Worm (Caenorhabditis elegans) whole organism, young adult: ENCODE data around the gene gstk-1.
A peak's percentile ranks its signal among the peaks of the same experiment; 100 is the strongest.

Experiments
- B0035.1 ChIP-seq: sonication (generic microtip); optimal IDR thresholded peaks from 2 replicates; lab custom pipeline; 2016; ENCODE audit warnings: missing genetic modification characterization, mild to moderate bottlenecking, missing compliant biosample characterization, missing genotype, missing genetic modification reagents
- B0336.3 ChIP-seq: fragments of 200-800 bp; sonication (Bioruptor generic); IDR thresholded peaks from 2 replicates; pipeline ENCODE4 v1.3.6; 2022; ENCODE audit warnings: missing genetic modification characterization, missing compliant biosample characterization
- C17E4.6 ChIP-seq: fragments of 200-800 bp; sonication (Bioruptor generic); IDR thresholded peaks from 2 replicates; pipeline ENCODE4 v1.3.6; 2022; ENCODE audit warnings: missing genetic modification reagents, missing genetic modification characterization, missing compliant biosample characterization
- D2030.7 ChIP-seq: fragments of 200-800 bp; sonication (Bioruptor generic); IDR thresholded peaks from 2 replicates; pipeline ENCODE4 v1.3.6; 2022; ENCODE audit warnings: missing genetic modification reagents, missing genetic modification characterization, missing compliant biosample characterization
- F22D6.2 ChIP-seq: sonication (generic microtip); optimal IDR thresholded peaks from 2 replicates; lab custom pipeline; 2016; ENCODE audit warnings: mild to moderate bottlenecking, missing genetic modification characterization, missing compliant biosample characterization
- F52B5.7 ChIP-seq: sonication (generic microtip); optimal IDR thresholded peaks from 2 replicates; lab custom pipeline; 2016; ENCODE audit warnings: mild to moderate bottlenecking, missing genetic modification characterization, missing compliant biosample characterization
- K12H6.12 ChIP-seq: fragments of 200-800 bp; sonication (Bioruptor generic); optimal IDR thresholded peaks from 2 replicates; lab custom pipeline; 2018; ENCODE audit warnings: mild to moderate bottlenecking, missing genetic modification characterization, missing compliant biosample characterization
- T07F8.4 ChIP-seq: sonication (generic microtip); optimal IDR thresholded peaks from 2 replicates; lab custom pipeline; 2016; ENCODE audit warnings: mild to moderate bottlenecking, missing genetic modification characterization, moderate library complexity, missing compliant biosample characterization
- Y53G8AR.9 ChIP-seq: fragments of 200-800 bp; sonication (Bioruptor generic); conservative IDR thresholded peaks from 2 replicates; pipeline ENCODE4 v1.3.6; 2022; ENCODE audit warnings: missing genetic modification reagents, missing genetic modification characterization, missing compliant biosample characterization
- Y56A3A.18 ChIP-seq: fragments of 200-800 bp; sonication (Bioruptor generic); IDR thresholded peaks from 2 replicates; pipeline ENCODE4 v1.3.6; 2022; ENCODE audit warnings: missing genetic modification reagents, missing genetic modification characterization, missing compliant biosample characterization
- ZK185.1 ChIP-seq: sonication (generic microtip); optimal IDR thresholded peaks from 2 replicates; lab custom pipeline; 2016; ENCODE audit warnings: mild to moderate bottlenecking, missing genetic modification characterization, missing compliant biosample characterization; ENCODE audit not compliant: poor library complexity, severe bottlenecking
- akir-1 ChIP-seq: fragments of 200-800 bp; sonication (Bioruptor generic); optimal IDR thresholded peaks from 2 replicates; lab custom pipeline; 2018; ENCODE audit warnings: mild to moderate bottlenecking, missing genetic modification characterization, moderate library complexity, missing compliant biosample characterization
- ama-1 ChIP-seq, 3 experiments: fragments of 150-350 bp in 1 of 3; sonication (generic microtip) in 2 of 3; optimal IDR thresholded peaks; 2 replicates each; lab custom pipeline; 2014 to 2018; ENCODE audit warnings: missing biosample characterization in 2 of 3, missing genetic modification characterization in 2 of 3, missing genetic modification reagents in 2 of 3
- attf-3 ChIP-seq: fragments of 200-800 bp; sonication (Bioruptor generic); conservative IDR thresholded peaks from 2 replicates; pipeline ENCODE4 v1.3.6; 2022; ENCODE audit warnings: missing genetic modification reagents, missing genetic modification characterization, missing compliant biosample characterization
- bed-1 ChIP-seq: fragments of 200-800 bp; sonication (Bioruptor generic); IDR thresholded peaks from 2 replicates; pipeline ENCODE4 v1.3.6; 2022; ENCODE audit warnings: missing genetic modification reagents, missing genetic modification characterization, missing compliant biosample characterization
- ceh-91 ChIP-seq: fragments of 200-800 bp; sonication (Bioruptor generic); IDR thresholded peaks from 2 replicates; pipeline ENCODE4 v1.3.6; 2022; ENCODE audit warnings: missing genetic modification reagents, missing genetic modification characterization, missing compliant biosample characterization
- dox-1 ChIP-seq: fragments of 200-800 bp; sonication (Bioruptor generic); IDR thresholded peaks from 2 replicates; pipeline ENCODE4 v1.3.6; 2022; ENCODE audit warnings: missing genetic modification reagents, missing genetic modification characterization, missing compliant biosample characterization
- dpl-1 ChIP-seq: fragments of 150-350 bp; optimal IDR thresholded peaks from 2 replicates; lab custom pipeline; 2014; ENCODE audit warnings: missing biosample characterization, missing genetic modification reagents, missing genetic modification characterization
- egrh-3 ChIP-seq: fragments of 200-800 bp; sonication (Bioruptor generic); IDR thresholded peaks from 2 replicates; pipeline ENCODE4 v1.3.6; 2022; ENCODE audit warnings: missing genetic modification reagents, missing genetic modification characterization, missing compliant biosample characterization
- ekl-4 ChIP-seq: fragments of 200-800 bp; sonication (Bioruptor generic); IDR thresholded peaks from 2 replicates; pipeline ENCODE4 v1.3.6; 2022; ENCODE audit warnings: missing genetic modification reagents, missing genetic modification characterization, missing compliant biosample characterization
- hmg-1.2 ChIP-seq: fragments of 200-800 bp; sonication (Bioruptor generic); IDR thresholded peaks from 2 replicates; pipeline ENCODE4 v1.3.6; 2022; ENCODE audit warnings: missing genetic modification reagents, missing genetic modification characterization, missing compliant biosample characterization
- hsf-1 ChIP-seq: fragments of 200-800 bp; sonication (Bioruptor generic); IDR thresholded peaks from 2 replicates; pipeline ENCODE4 v1.3.6; 2022; ENCODE audit warnings: missing genetic modification reagents, missing genetic modification characterization, missing compliant biosample characterization
- let-607 ChIP-seq, 2 experiments: fragments of 200-800 bp in 1 of 2; sonication (Bioruptor generic) in 1 of 2; sonication (generic microtip) in 1 of 2; optimal IDR thresholded peaks; 2 replicates each; lab custom pipeline; 2016 to 2018; ENCODE audit warnings: mild to moderate bottlenecking in 2 of 2, missing compliant biosample characterization in 2 of 2, missing genetic modification characterization in 2 of 2, moderate library complexity in 2 of 2, missing genotype in 1 of 2
- lin-26 ChIP-seq: fragments of 200-800 bp; sonication (Bioruptor generic); IDR thresholded peaks from 2 replicates; pipeline ENCODE4 v1.3.6; 2022; ENCODE audit warnings: missing genetic modification reagents, missing genetic modification characterization, missing compliant biosample characterization
- lin-35 ChIP-seq, 3 experiments: fragments of 150-350 bp in 2 of 3; sonication (generic microtip) in 1 of 3; optimal IDR thresholded peaks; 2 replicates each; lab custom pipeline; 2014 to 2018; ENCODE audit warnings: missing biosample characterization in 3 of 3, missing genetic modification characterization in 3 of 3, missing genetic modification reagents in 3 of 3
- lsl-1 ChIP-seq: fragments of 200-800 bp; sonication (Bioruptor generic); optimal IDR thresholded peaks from 2 replicates; lab custom pipeline; 2018; ENCODE audit warnings: mild to moderate bottlenecking, missing genetic modification characterization, moderate library complexity, missing compliant biosample characterization
- madf-3 ChIP-seq: fragments of 200-800 bp; sonication (Bioruptor generic); IDR thresholded peaks from 2 replicates; pipeline ENCODE4 v1.3.6; 2022; ENCODE audit warnings: missing genetic modification reagents, missing genetic modification characterization, missing compliant biosample characterization
- mcd-1 ChIP-seq: fragments of 200-800 bp; sonication (Bioruptor generic); IDR thresholded peaks from 2 replicates; pipeline ENCODE4 v1.3.6; 2022; ENCODE audit warnings: missing genetic modification reagents, missing genetic modification characterization, missing compliant biosample characterization
- mel-28 ChIP-seq: sonication (generic microtip); optimal IDR thresholded peaks from 2 replicates; lab custom pipeline; 2016; ENCODE audit warnings: borderline replicate concordance, mild to moderate bottlenecking, missing genetic modification characterization, missing compliant biosample characterization
- nfya-1 ChIP-seq: sonication (generic microtip); optimal IDR thresholded peaks from 2 replicates; lab custom pipeline; 2017; ENCODE audit warnings: antibody characterized with exemption, missing compliant biosample characterization, missing genetic modification characterization, borderline replicate concordance; ENCODE audit not compliant: insufficient read depth
- nhr-179 ChIP-seq: sonication (generic microtip); optimal IDR thresholded peaks from 2 replicates; lab custom pipeline; 2016; ENCODE audit warnings: mild to moderate bottlenecking, missing genetic modification characterization, missing compliant biosample characterization
- nhr-80 ChIP-seq: sonication (generic microtip); optimal IDR thresholded peaks from 2 replicates; lab custom pipeline; 2016; ENCODE audit warnings: missing genetic modification characterization, missing compliant biosample characterization
- nhr-90 ChIP-seq: sonication (generic microtip); optimal IDR thresholded peaks from 2 replicates; lab custom pipeline; 2016; ENCODE audit warnings: missing genotype, mild to moderate bottlenecking, missing genetic modification characterization, missing compliant biosample characterization
- pha-4 ChIP-seq: fragments of 150-350 bp; sonication (generic microtip); optimal IDR thresholded peaks from 2 replicates; lab custom pipeline; 2014; ENCODE audit warnings: missing biosample characterization, missing genetic modification reagents, missing genetic modification characterization
- rec-8 ChIP-seq, 2 experiments: sonication (generic microtip); optimal IDR thresholded peaks; 2 replicates each; lab custom pipeline; 2016; ENCODE audit warnings: mild to moderate bottlenecking in 2 of 2, missing genetic modification characterization in 2 of 2, missing genetic modification reagents in 2 of 2, missing genotype in 2 of 2, missing biosample characterization in 1 of 2, missing compliant biosample characterization in 1 of 2, moderate library complexity in 1 of 2
- unc-62 ChIP-seq: fragments of 150-350 bp; optimal IDR thresholded peaks from 2 replicates; lab custom pipeline; 2014; ENCODE audit warnings: missing biosample characterization, missing genetic modification reagents, missing genetic modification characterization
- zfh-2 ChIP-seq: fragments of 200-800 bp; sonication (Bioruptor generic); conservative IDR thresholded peaks from 2 replicates; pipeline ENCODE4 v1.3.6; 2022; ENCODE audit warnings: missing genetic modification reagents, missing genetic modification characterization, missing compliant biosample characterization
- zim-3 ChIP-seq: sonication (generic microtip); optimal IDR thresholded peaks from 2 replicates; lab custom pipeline; 2017; ENCODE audit warnings: mild to moderate bottlenecking, missing genetic modification characterization, moderate library complexity, missing compliant biosample characterization
- ztf-18 ChIP-seq: sonication (generic microtip); optimal IDR thresholded peaks from 2 replicates; lab custom pipeline; 2016; ENCODE audit warnings: missing genotype, mild to moderate bottlenecking, missing genetic modification characterization, missing compliant biosample characterization
- ztf-25 ChIP-seq: fragments of 200-800 bp; sonication (Bioruptor generic); IDR thresholded peaks from 2 replicates; pipeline ENCODE4 v1.3.6; 2022; ENCODE audit warnings: missing genetic modification reagents, missing genetic modification characterization, missing compliant biosample characterization
- ztf-3 ChIP-seq: fragments of 200-800 bp; sonication (Bioruptor generic); optimal IDR thresholded peaks from 2 replicates; lab custom pipeline; 2018; ENCODE audit warnings: mild to moderate bottlenecking, missing genetic modification characterization, missing compliant biosample characterization

Gene gstk-1

DNA sequence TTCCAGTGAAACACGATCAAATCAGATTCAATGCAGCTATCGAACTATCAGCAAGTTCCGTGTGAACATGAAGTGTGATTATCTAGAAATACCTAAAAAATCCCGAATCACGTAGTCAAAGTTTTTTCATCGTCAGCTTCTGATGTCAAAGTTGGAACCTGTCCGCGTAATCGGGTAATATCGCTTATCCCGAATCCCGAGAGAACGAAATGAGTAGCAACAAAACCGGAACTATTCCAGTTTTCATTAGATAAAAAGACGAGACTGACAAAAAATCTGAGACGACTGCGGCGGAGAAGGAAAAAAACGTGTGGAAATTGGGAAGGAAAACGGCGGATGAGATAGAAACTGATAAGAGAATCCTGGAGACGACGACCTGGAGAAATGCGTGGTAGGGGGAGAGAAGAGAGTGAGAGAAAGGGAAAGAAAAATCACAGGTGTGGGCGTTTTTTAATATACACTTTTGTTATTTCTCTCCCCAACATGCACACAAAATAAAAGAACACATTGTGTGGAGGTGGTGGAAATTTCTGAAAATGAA lies 36.4 kb upstream of the gstk-1 start:
- TF ChIP-seq F22D6.2 (tag; lab: Kevin White, UChicago): no peak
- TF ChIP-seq ama-1 (optimal IDR thresholded peaks at IDR 0.05; lab: Kevin White, UChicago): peak; percentile 89
- no peak for TF ChIP-seq ama-1 (GFP tag; optimal IDR thresholded peaks at IDR 0.05; lab: Kevin White, UChicago)
- peak; percentile 41; the same call in 1 of the 2 replicates for TF ChIP-seq zfh-2 (GFP tag; lab: Robert Waterston, UW)
- 0 out of 2 replicates have a peak, but pooled peaks have one; percentile 28 for TF ChIP-seq Y56A3A.18 (GFP tag; lab: Robert Waterston, UW)
- 0 out of 2 replicates have a peak, but pooled peaks have one; percentile 8 for TF ChIP-seq mcd-1 (GFP tag; lab: Robert Waterston, UW)
- TF ChIP-seq, all 124 proteins: peak for 4

DNA sequence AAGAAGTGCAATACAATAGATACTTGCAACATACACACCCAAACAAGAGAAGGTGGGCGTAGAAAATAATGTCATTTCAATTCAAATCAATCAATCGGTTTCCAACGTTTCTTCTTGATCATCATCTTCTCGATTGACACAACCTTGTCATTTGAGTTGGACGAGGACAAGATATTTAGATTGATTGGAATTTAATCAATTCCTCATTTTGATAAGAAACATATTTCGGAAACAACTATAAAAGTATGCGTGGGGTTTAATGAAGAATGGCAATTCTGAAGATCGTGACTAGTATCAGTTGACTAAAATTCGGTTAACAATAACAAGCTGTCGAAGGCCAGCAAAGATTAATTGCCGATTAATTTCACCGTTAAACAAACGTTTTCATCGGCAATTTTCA lies 35.9 kb upstream of the gstk-1 start:
- TF ChIP-seq madf-3 (GFP tag; lab: Robert Waterston, UW) (no peak), unc-62 (no peak), ztf-18 (tag; lab: Kevin White, UChicago) (no peak), ZK185.1 (tag; lab: Kevin White, UChicago) (peak; percentile 29), nhr-80 (tag; lab: Kevin White, UChicago) (peak; percentile 72), let-607 (tag; optimal IDR thresholded peaks at IDR 0.05; lab: Kevin White, UChicago) (peak; percentile 93 to 94), akir-1 (GFP tag; lab: Kevin White, UChicago) (no peak)

DNA sequence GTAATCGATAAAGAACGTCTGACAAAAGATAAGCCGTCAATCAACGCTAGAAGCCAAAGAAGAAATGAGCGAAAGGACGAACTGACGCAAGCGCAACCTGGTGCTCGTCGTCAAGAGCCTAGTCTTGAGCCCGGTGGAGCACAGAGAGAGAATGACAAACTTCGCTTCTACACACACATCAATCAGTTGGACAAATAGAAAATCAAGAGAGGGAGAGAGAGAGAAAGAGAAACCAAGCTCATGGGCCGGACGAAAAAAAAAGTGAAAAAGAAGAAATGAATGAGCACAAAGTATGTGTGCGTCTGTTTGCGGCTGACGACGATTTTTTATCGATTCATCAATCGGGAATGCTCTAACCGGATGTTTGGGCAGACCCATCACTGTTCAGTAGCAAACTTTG lies 35.4 kb upstream of the gstk-1 start:
- TF ChIP-seq ama-1 (optimal IDR thresholded peaks at IDR 0.05; lab: Kevin White, UChicago) (peak; percentile 33), ama-1 (GFP tag; optimal IDR thresholded peaks at IDR 0.05; lab: Kevin White, UChicago) (no peak), hmg-1.2 (GFP tag; lab: Robert Waterston, UW) (peak; percentile 14; the same call in 1 of the 2 replicates), ekl-4 (GFP tag; lab: Robert Waterston, UW) (peak; percentile 27; the same call in 1 of the 2 replicates), ZK185.1 (tag; lab: Kevin White, UChicago) (no peak), F52B5.7 (tag; lab: Kevin White, UChicago) (no peak), pha-4 (tag; lab: Kevin White, UChicago) (peak; percentile 43), mcd-1 (GFP tag; lab: Robert Waterston, UW) (0 out of 2 replicates have a peak, but pooled peaks have one; percentile 35), K12H6.12 (tag; lab: Kevin White, UChicago) (no peak), Y53G8AR.9 (GFP tag; lab: Robert Waterston, UW) (no peak), B0035.1 (tag; lab: Kevin White, UChicago) (no peak), dox-1 (GFP tag; lab: Robert Waterston, UW) (0 out of 2 replicates have a peak, but pooled peaks have one; percentile 14), zfh-2 (GFP tag; lab: Robert Waterston, UW) (peak; percentile 41), hsf-1 (no peak), C17E4.6 (GFP tag; lab: Robert Waterston, UW) (no peak)

DNA sequence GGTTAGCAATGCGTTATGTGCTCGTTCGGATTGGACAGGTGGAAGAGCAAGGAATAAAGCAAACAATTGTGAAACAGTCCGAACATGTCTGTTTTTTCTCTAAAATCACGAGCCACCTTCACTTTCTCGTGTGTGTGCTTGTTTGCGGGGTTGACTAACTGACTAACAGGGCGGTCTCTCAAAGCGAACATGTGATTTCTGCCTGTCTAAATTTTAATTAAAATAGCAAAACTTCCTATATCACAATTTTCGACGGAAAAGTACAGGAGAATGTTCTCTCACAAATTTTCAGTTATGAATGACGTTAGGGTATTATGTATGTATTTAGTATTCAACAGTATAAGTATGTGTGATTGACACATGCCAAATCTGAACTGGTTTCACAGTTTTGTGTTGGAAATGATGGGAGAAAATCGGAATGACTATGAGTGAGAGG lies 34.6 kb upstream of the gstk-1 start:
- no peak for TF ChIP-seq egrh-3 (GFP tag; lab: Robert Waterston, UW)
- TF ChIP-seq nhr-90 (tag; lab: Kevin White, UChicago): peak; percentile 16
- TF ChIP-seq ztf-3 (GFP tag; lab: Kevin White, UChicago): no peak
- TF ChIP-seq ztf-25: no peak
- no peak for TF ChIP-seq ceh-91 (GFP tag; lab: Robert Waterston, UW)
- TF ChIP-seq B0336.3 (GFP tag; lab: Robert Waterston, UW): 0 out of 2 replicates have a peak, but pooled peaks have one; percentile 25
- no peak for TF ChIP-seq D2030.7 (GFP tag; lab: Robert Waterston, UW)
- TF ChIP-seq lin-26: no peak
- peak; percentile 45; the same call in 1 of the 2 replicates for TF ChIP-seq dox-1 (GFP tag; lab: Robert Waterston, UW)
- TF ChIP-seq C17E4.6 (GFP tag; lab: Robert Waterston, UW): no peak
- TF ChIP-seq attf-3 (GFP tag; lab: Robert Waterston, UW): no peak
- no peak for TF ChIP-seq zim-3 (tag; lab: Kevin White, UChicago)
- TF ChIP-seq T07F8.4: no peak
- no peak for TF ChIP-seq lsl-1 (GFP tag; lab: Kevin White, UChicago)
- TF ChIP-seq lin-35 (GFP tag; optimal IDR thresholded peaks at IDR 0.05; lab: Kevin White, UChicago): no peak
- no peak for TF ChIP-seq nhr-179 (tag; lab: Kevin White, UChicago)
- no peak for TF ChIP-seq nfya-1 (tag; lab: Kevin White, UChicago)
- TF ChIP-seq mel-28 (tag; lab: Kevin White, UChicago): no peak
- no peak for TF ChIP-seq bed-1 (GFP tag; lab: Robert Waterston, UW)
- no peak for TF ChIP-seq dpl-1 (GFP tag; lab: Kevin White, UChicago)
- TF ChIP-seq rec-8 (tag; optimal IDR thresholded peaks at IDR 0.05; lab: Kevin White, UChicago): no peak
